Worm (Caenorhabditis elegans) whole organism, late embryonic: ENCODE measurements around the gene nhr-72.

ENCODE experiments used
- C08G9.2 ChIP-seq: sonication (generic microtip); optimal IDR thresholded peaks from 2 replicates; lab custom pipeline; 2016; ENCODE audit warnings: mild to moderate bottlenecking, missing genetic modification characterization, moderate library complexity, missing compliant biosample characterization
- C38D4.7 ChIP-seq: fragments of 200-800 bp; sonication (Bioruptor generic); optimal IDR thresholded peaks from 2 replicates; lab custom pipeline; 2018; ENCODE audit warnings: mild to moderate bottlenecking, missing genetic modification characterization, moderate library complexity, missing compliant biosample characterization
- T23F11.4 ChIP-seq: fragments of 200-800 bp; sonication (Bioruptor generic); optimal IDR thresholded peaks from 2 replicates; lab custom pipeline; 2018; ENCODE audit warnings: mild to moderate bottlenecking, missing genetic modification characterization, missing compliant biosample characterization
- Y22D7AL.16 ChIP-seq: sonication (generic microtip); optimal IDR thresholded peaks from 2 replicates; lab custom pipeline; 2016; ENCODE audit warnings: missing genetic modification characterization, missing compliant biosample characterization
- ahr-1 ChIP-seq: sonication (generic microtip); optimal IDR thresholded peaks from 2 replicates; lab custom pipeline; 2016; ENCODE audit warnings: missing genetic modification characterization, missing compliant biosample characterization
- ceh-2 ChIP-seq: sonication (generic microtip); optimal IDR thresholded peaks from 2 replicates; lab custom pipeline; 2016; ENCODE audit warnings: missing genotype, missing genetic modification characterization, missing compliant biosample characterization
- ceh-22 ChIP-seq: sonication (generic microtip); optimal IDR thresholded peaks from 2 replicates; lab custom pipeline; 2017; ENCODE audit warnings: missing biosample characterization, missing genetic modification characterization
- ceh-31 ChIP-seq: sonication (generic microtip); optimal IDR thresholded peaks from 2 replicates; lab custom pipeline; 2016; ENCODE audit warnings: missing genetic modification characterization, missing compliant biosample characterization
- ceh-34 ChIP-seq: sonication (generic microtip); optimal IDR thresholded peaks from 2 replicates; lab custom pipeline; 2016; ENCODE audit warnings: mild to moderate bottlenecking, missing genetic modification characterization, missing compliant biosample characterization
- ceh-45 ChIP-seq: fragments of 200-800 bp; sonication (Bioruptor generic); IDR thresholded peaks from 2 replicates; pipeline ENCODE4 v1.3.6; 2022; ENCODE audit warnings: missing genetic modification reagents, missing genetic modification characterization, missing compliant biosample characterization
- ceh-6 ChIP-seq: fragments of 200-800 bp; sonication (Bioruptor generic); optimal IDR thresholded peaks from 2 replicates; lab custom pipeline; 2018; ENCODE audit warnings: mild to moderate bottlenecking, missing genetic modification characterization, missing compliant biosample characterization
- ceh-9 ChIP-seq: sonication (generic microtip); optimal IDR thresholded peaks from 2 replicates; lab custom pipeline; 2016; ENCODE audit warnings: mild to moderate bottlenecking, missing genetic modification characterization, inconsistent platforms, missing compliant biosample characterization
- elt-2 ChIP-seq: sonication (generic microtip); optimal IDR thresholded peaks from 2 replicates; lab custom pipeline; 2016; ENCODE audit warnings: missing genetic modification reagents, missing genetic modification characterization, missing compliant biosample characterization
- ets-4 ChIP-seq: sonication (generic microtip); optimal IDR thresholded peaks from 2 replicates; lab custom pipeline; 2016; ENCODE audit warnings: missing genetic modification characterization, missing compliant biosample characterization
- eyg-1 ChIP-seq: sonication (generic microtip); optimal IDR thresholded peaks from 2 replicates; lab custom pipeline; 2016; ENCODE audit warnings: missing genotype, missing genetic modification characterization, missing compliant biosample characterization
- fkh-6 ChIP-seq: sonication (generic microtip); optimal IDR thresholded peaks from 2 replicates; lab custom pipeline; 2016; ENCODE audit warnings: missing genetic modification characterization, missing compliant biosample characterization
- hlh-15 ChIP-seq: sonication (generic microtip); optimal IDR thresholded peaks from 2 replicates; lab custom pipeline; 2016; ENCODE audit warnings: missing genetic modification characterization, missing compliant biosample characterization
- hlh-8 ChIP-seq: sonication (generic microtip); optimal IDR thresholded peaks from 2 replicates; lab custom pipeline; 2016; ENCODE audit warnings: missing genotype, missing genetic modification characterization, missing compliant biosample characterization
- lim-6 ChIP-seq: sonication (generic microtip); optimal IDR thresholded peaks from 2 replicates; lab custom pipeline; 2016; ENCODE audit warnings: missing genetic modification characterization, missing compliant biosample characterization
- lin-11 ChIP-seq: fragments of 200-800 bp; sonication (Bioruptor generic); optimal IDR thresholded peaks from 2 replicates; lab custom pipeline; 2018; ENCODE audit warnings: mild to moderate bottlenecking, missing genetic modification characterization, missing compliant biosample characterization
- madf-2 ChIP-seq: sonication (generic microtip); optimal IDR thresholded peaks from 2 replicates; lab custom pipeline; 2017; ENCODE audit warnings: missing genetic modification characterization, missing compliant biosample characterization
- nhr-11 ChIP-seq: fragments of 150-350 bp; optimal IDR thresholded peaks from 2 replicates; lab custom pipeline; 2014; ENCODE audit warnings: missing biosample characterization, missing genetic modification characterization
- odd-2 ChIP-seq: sonication (generic microtip); optimal IDR thresholded peaks from 2 replicates; lab custom pipeline; 2017; ENCODE audit warnings: antibody characterized with exemption, mild to moderate bottlenecking, missing genetic modification characterization, missing compliant biosample characterization
- pat-9 ChIP-seq: fragments of 200-800 bp; sonication (Bioruptor generic); optimal IDR thresholded peaks from 2 replicates; lab custom pipeline; 2018; ENCODE audit warnings: mild to moderate bottlenecking, missing genetic modification characterization, moderate library complexity, missing compliant biosample characterization
- pax-1 ChIP-seq: fragments of 150-350 bp; optimal IDR thresholded peaks from 2 replicates; lab custom pipeline; 2014; ENCODE audit warnings: missing biosample characterization, missing genetic modification characterization
- pha-2 ChIP-seq: sonication (generic microtip); optimal IDR thresholded peaks from 2 replicates; lab custom pipeline; 2017; ENCODE audit warnings: mild to moderate bottlenecking, missing genetic modification characterization, missing compliant biosample characterization
- pha-4 ChIP-seq: fragments of 150-350 bp; optimal IDR thresholded peaks from 2 replicates; lab custom pipeline; 2018; ENCODE audit warnings: missing biosample characterization, missing genetic modification reagents, missing genetic modification characterization
- pros-1 ChIP-seq: fragments of 150-350 bp; optimal IDR thresholded peaks from 2 replicates; lab custom pipeline; 2014; ENCODE audit warnings: missing biosample characterization, missing genetic modification reagents, missing genetic modification characterization
- ref-2 ChIP-seq: sonication (generic microtip); optimal IDR thresholded peaks from 2 replicates; lab custom pipeline; 2016; ENCODE audit warnings: missing genetic modification characterization, missing compliant biosample characterization
- sox-2 ChIP-seq: fragments of 200-800 bp; sonication (Bioruptor generic); IDR thresholded peaks from 2 replicates; pipeline ENCODE4 v1.3.6; 2022; ENCODE audit warnings: missing genetic modification reagents, missing genetic modification characterization, missing compliant biosample characterization
- unc-3 ChIP-seq, 2 experiments: fragments of 200-800 bp in 1 of 2; sonication (Bioruptor generic) in 1 of 2; sonication (generic microtip) in 1 of 2; conservative IDR thresholded peaks in 1 of 2; optimal IDR thresholded peaks in 1 of 2; 2 replicates each; pipeline versions ENCODE4 v1.3.6 to Lab custom; 2016 to 2022; ENCODE audit warnings: missing compliant biosample characterization in 2 of 2, missing genetic modification characterization in 2 of 2, missing genetic modification reagents in 1 of 2
- unc-86 ChIP-seq: sonication (generic microtip); optimal IDR thresholded peaks from 2 replicates; lab custom pipeline; 2016; ENCODE audit warnings: missing genetic modification characterization, missing compliant biosample characterization

The nhr-72 gene

DNA sequence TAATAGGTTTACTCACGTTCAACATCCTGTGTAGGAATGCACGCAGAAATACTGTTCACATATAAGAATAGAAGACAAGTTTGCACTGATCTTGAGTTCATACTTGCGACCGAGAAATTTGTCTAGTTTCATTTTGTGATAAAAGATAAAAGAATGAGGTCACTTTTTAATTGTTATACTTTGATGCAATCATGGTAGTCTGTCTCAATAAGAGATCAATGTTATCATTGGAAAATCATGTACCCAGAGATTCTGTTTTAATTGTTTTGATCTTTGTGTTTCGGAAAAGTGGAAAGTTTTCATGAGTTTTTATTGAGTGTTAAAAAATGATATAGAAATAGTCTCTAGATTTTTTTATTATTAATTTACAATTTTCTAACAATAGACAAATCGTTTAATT lies 18.2 kb downstream of the nhr-72 start, which contains the start of gene F54D10.9:
Gene F54D10.9 (minus strand): TSS at position 101 of the 400 bp plus-strand sequence.
- no peak for TF ChIP-seq ceh-6 (GFP tag; lab: Kevin White, UChicago)
- no peak for TF ChIP-seq pha-4 (tag; lab: Kevin White, UChicago)
- TF ChIP-seq ref-2 = no peak
- TF ChIP-seq lin-11 (tag; lab: Kevin White, UChicago) = no peak
- no peak for TF ChIP-seq hlh-15 (tag; lab: Kevin White, UChicago)
- no peak for TF ChIP-seq ceh-9 (tag; lab: Kevin White, UChicago)
- TF ChIP-seq ets-4 (tag; lab: Kevin White, UChicago) = no peak
- TF ChIP-seq ceh-31 = no peak
- no peak for TF ChIP-seq ceh-45 (GFP tag; lab: Robert Waterston, UW)
- TF ChIP-seq ceh-34 (tag; lab: Kevin White, UChicago) = no peak
- TF ChIP-seq odd-2 (tag; lab: Kevin White, UChicago) = no peak
- TF ChIP-seq lim-6 (tag; lab: Kevin White, UChicago) = no peak
- no peak for TF ChIP-seq elt-2 (tag; lab: Kevin White, UChicago)
- no peak for TF ChIP-seq pros-1 (tag; lab: Kevin White, UChicago)
- TF ChIP-seq, all 69 proteins: peak for 0

DNA sequence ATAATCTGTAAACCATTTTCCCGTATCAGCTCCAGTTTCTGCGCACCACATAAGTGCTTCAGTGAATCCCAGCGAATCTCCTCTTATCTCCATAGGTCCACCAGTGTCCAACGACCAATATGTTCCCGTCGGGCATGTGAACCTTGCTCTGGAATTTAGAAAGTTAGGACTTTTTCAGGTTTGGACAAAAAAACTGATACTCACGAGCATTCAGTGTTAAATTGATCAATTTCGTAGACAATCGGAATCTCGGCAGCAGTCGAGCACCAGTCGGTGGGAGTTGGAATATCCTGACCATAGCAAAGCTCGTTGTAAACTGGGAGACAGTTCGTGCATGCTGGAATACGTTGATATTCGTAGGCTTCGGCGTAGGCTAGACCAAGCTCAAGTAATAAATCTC lies 20.9 kb downstream of the nhr-72 start:
- no peak for TF ChIP-seq hlh-8 (tag; lab: Kevin White, UChicago)
- no peak for TF ChIP-seq elt-2 (tag; lab: Kevin White, UChicago)
- TF ChIP-seq pha-2 = no peak
- TF ChIP-seq C08G9.2 (tag; lab: Kevin White, UChicago) = no peak
- no peak for TF ChIP-seq fkh-6 (tag; lab: Kevin White, UChicago)
- no peak for TF ChIP-seq madf-2 (tag; lab: Kevin White, UChicago)
- no peak for TF ChIP-seq ceh-31
- TF ChIP-seq T23F11.4 (GFP tag; lab: Kevin White, UChicago) = no peak
- no peak for TF ChIP-seq C38D4.7 (GFP tag; lab: Kevin White, UChicago)
- no peak for TF ChIP-seq eyg-1 (tag; lab: Kevin White, UChicago)

- TF ChIP-seq T23F11.4 (GFP tag; lab: Kevin White, UChicago) (no peak), pax-1 (tag; lab: Kevin White, UChicago) (no peak), elt-2 (tag; lab: Kevin White, UChicago) (no peak), madf-2 (tag; lab: Kevin White, UChicago) (no peak), ceh-22 (no peak), pat-9 (tag; lab: Kevin White, UChicago) (no peak), ceh-34 (tag; lab: Kevin White, UChicago) (no peak), ceh-9 (tag; lab: Kevin White, UChicago) (no peak), hlh-15 (tag; lab: Kevin White, UChicago) (no peak), nhr-11 (tag; lab: Kevin White, UChicago) (no peak), ahr-1 (no peak), unc-86 (tag; lab: Kevin White, UChicago) (no peak), sox-2 (GFP tag; lab: Robert Waterston, UW) (no peak)
- TF ChIP-seq, all 69 proteins: peak for 0
Measured at ce11 chrII:3827801-3828200, 22.8 kb downstream of the nhr-72 start, which contains the start of gene F54D10.8. Gene F54D10.8, minus strand, starts transcription at chrII:3827901.

ce11 chrII:3823855-3824254 lies 26.7 kb downstream of the nhr-72 start, which contains the start of gene skr-15:
Gene skr-15, plus strand, starts transcription at chrII:3824155.
- no peak for TF ChIP-seq Y22D7AL.16
- TF ChIP-seq sox-2 (GFP tag; lab: Robert Waterston, UW) = no peak
- TF ChIP-seq nhr-11 (tag; lab: Kevin White, UChicago) = no peak
- no peak for TF ChIP-seq C38D4.7 (GFP tag; lab: Kevin White, UChicago)
- TF ChIP-seq lim-6 (tag; lab: Kevin White, UChicago) = no peak
- no peak for TF ChIP-seq pha-4 (tag; lab: Kevin White, UChicago)
- TF ChIP-seq ahr-1 = no peak
- no peak for TF ChIP-seq unc-3 (GFP tag; conservative IDR thresholded peaks at IDR 0.05; lab: Robert Waterston, UW)
- TF ChIP-seq unc-3 (tag; optimal IDR thresholded peaks at IDR 0.05; lab: Kevin White, UChicago) = no peak
- no peak for TF ChIP-seq ceh-2 (tag; lab: Kevin White, UChicago)
- TF ChIP-seq, all 69 proteins: peak for 0

ce11 chrII:3821248-3821647 lies 29.3 kb downstream of the nhr-72 start, which contains the start of gene F54D10.7:
Gene F54D10.7, minus strand, starts transcription at chrII:3821296.
- TF ChIP-seq lim-6 (tag; lab: Kevin White, UChicago) = no peak
- no peak for TF ChIP-seq pha-2
